Fruit fly (Drosophila melanogaster) whole organism, adult: ENCODE results near the gene CG4842.

Experiments
- CG11617 ChIP-seq: fragments of 200-800 bp; sonication (Bioruptor generic); optimal IDR thresholded peaks from 2 replicates; lab custom pipeline; 2017; ENCODE audit warnings: mild to moderate bottlenecking, missing biosample characterization, missing genetic modification reagents, missing genetic modification characterization
- CG14711 ChIP-seq: fragments of 200-800 bp; sonication (Bioruptor generic); optimal IDR thresholded peaks from 2 replicates; lab custom pipeline; 2018; ENCODE audit warnings: missing biosample characterization, mild to moderate bottlenecking, missing genetic modification characterization, moderate library complexity
- CG33017 ChIP-seq: fragments of 200-800 bp; sonication (Bioruptor generic); optimal IDR thresholded peaks from 2 replicates; lab custom pipeline; 2018; ENCODE audit warnings: missing biosample characterization, mild to moderate bottlenecking, missing genetic modification characterization, moderate library complexity
- CG5204 ChIP-seq: fragments of 200-800 bp; sonication (Bioruptor generic); optimal IDR thresholded peaks from 2 replicates; lab custom pipeline; 2016; ENCODE audit warnings: missing biosample characterization, missing genetic modification characterization
- Crg-1 ChIP-seq: fragments of 200-800 bp; sonication (Bioruptor generic); optimal IDR thresholded peaks from 2 replicates; lab custom pipeline; 2016; ENCODE audit warnings: missing biosample characterization, missing genetic modification characterization
- Hr96 ChIP-seq: fragments of 200-800 bp; sonication (Bioruptor generic); optimal IDR thresholded peaks from 2 replicates; lab custom pipeline; 2016; ENCODE audit warnings: missing biosample characterization, missing genetic modification characterization
- bab1 ChIP-seq: fragments of 200-800 bp; sonication (Bioruptor generic); optimal IDR thresholded peaks from 3 replicates; lab custom pipeline; 2019; ENCODE audit warnings: missing biosample characterization, mild to moderate bottlenecking, missing genetic modification characterization, moderate library complexity
- kay ChIP-seq: fragments of 200-800 bp; sonication (Bioruptor generic); peaks from one replicate; lab custom pipeline; 2016; ENCODE audit warnings: missing biosample characterization, missing genetic modification characterization, borderline replicate concordance
- ovo ChIP-seq: fragments of 200-800 bp; sonication (Bioruptor generic); optimal IDR thresholded peaks from 2 replicates; lab custom pipeline; 2016; ENCODE audit warnings: missing biosample characterization, missing genetic modification characterization
- pad ChIP-seq: fragments of 200-800 bp; sonication (Bioruptor generic); optimal IDR thresholded peaks from 3 replicates; lab custom pipeline; 2017; ENCODE audit warnings: missing biosample characterization, missing genetic modification characterization, mild to moderate bottlenecking, moderate library complexity, missing genetic modification reagents
- tj ChIP-seq: fragments of 200-800 bp; sonication (Bioruptor generic); optimal IDR thresholded peaks from 3 replicates; lab custom pipeline; 2017; ENCODE audit warnings: missing biosample characterization, mild to moderate bottlenecking, missing genetic modification characterization, moderate library complexity

dm6 chr3L:16364599-16364998 lies 3.6 kb upstream of the CG4842 start, which contains the start of gene Cpr72Eb:
- TF ChIP-seq CG5204 (GFP tag; lab: Kevin White, UChicago) (no peak), Crg-1 (GFP tag; lab: Kevin White, UChicago) (no peak), pad (GFP tag; lab: Kevin White, UChicago) (no peak), CG11617 (GFP tag; lab: Kevin White, UChicago) (no peak), kay (GFP tag; lab: Kevin White, UChicago) (no peak), Hr96 (GFP tag; lab: Kevin White, UChicago) (no peak), ovo (GFP tag; lab: Kevin White, UChicago) (no peak), tj (GFP tag; lab: Kevin White, UChicago) (no peak), CG14711 (tag; lab: Kevin White, UChicago) (no peak), CG33017 (tag; lab: Kevin White, UChicago) (no peak), bab1 (GFP tag; lab: Kevin White, UChicago) (no peak)
